Worm (Caenorhabditis elegans) whole organism, L1 larva: Measurements from ENCODE around the gene Y54F10BM.9.

Experiments
- alr-1 ChIP-seq: fragments of 200-800 bp; sonication (Bioruptor generic); optimal IDR thresholded peaks from 2 replicates; lab custom pipeline; 2018; ENCODE audit warnings: borderline replicate concordance, mild to moderate bottlenecking, missing genetic modification characterization, missing compliant biosample characterization
- dpl-1 ChIP-seq, 3 experiments: fragments of 150-350 bp in 2 of 3; sonication (generic microtip) in 1 of 3; optimal IDR thresholded peaks; 2 replicates each; lab custom pipeline; 2014 to 2017; ENCODE audit warnings: missing biosample characterization in 3 of 3, missing genetic modification characterization in 3 of 3, missing genetic modification reagents in 3 of 3
- lin-15B ChIP-seq: fragments of 150-350 bp; sonication (generic microtip); optimal IDR thresholded peaks from 3 replicates; lab custom pipeline; 2014; ENCODE audit warnings: missing biosample characterization, missing genetic modification characterization
- nhr-28 ChIP-seq: fragments of 150-350 bp; optimal IDR thresholded peaks from 2 replicates; lab custom pipeline; 2014; ENCODE audit warnings: missing biosample characterization, missing genetic modification characterization
- sptf-1 ChIP-seq: fragments of 150-350 bp; optimal IDR thresholded peaks from 2 replicates; lab custom pipeline; 2014; ENCODE audit warnings: missing biosample characterization, missing genetic modification characterization
- unc-62 ChIP-seq: fragments of 150-350 bp; optimal IDR thresholded peaks from 2 replicates; lab custom pipeline; 2014; ENCODE audit warnings: missing biosample characterization, missing genetic modification reagents, missing genetic modification characterization
- vab-15 ChIP-seq: sonication (generic microtip); optimal IDR thresholded peaks from 2 replicates; lab custom pipeline; 2017; ENCODE audit warnings: missing genotype, mild to moderate bottlenecking, missing genetic modification characterization, missing compliant biosample characterization
- ztf-4 ChIP-seq: fragments of 150-350 bp; optimal IDR thresholded peaks from 2 replicates; lab custom pipeline; 2014; ENCODE audit warnings: missing biosample characterization, missing genetic modification characterization

DNA sequence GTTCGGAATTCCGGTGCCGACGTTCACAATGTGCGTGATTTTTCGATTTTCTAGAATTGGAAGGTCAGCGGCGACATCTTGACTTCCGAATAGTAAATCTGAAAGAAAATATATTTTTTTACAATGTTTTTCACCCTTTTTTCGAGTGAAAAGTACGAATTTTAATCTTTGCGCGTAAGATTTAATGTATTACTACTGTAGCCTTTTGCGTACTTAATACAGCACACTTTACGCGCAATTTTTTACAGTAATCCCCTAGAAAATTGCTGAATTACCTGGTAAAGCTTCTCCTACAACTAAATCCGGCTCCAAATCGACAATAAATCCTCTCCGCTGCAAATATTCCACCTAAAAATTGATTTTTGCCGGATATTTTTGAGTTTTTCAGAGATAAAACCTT, 25.7 kb upstream of the Y54F10BM.9 start:
- TF ChIP-seq vab-15 (no peak), lin-15B (tag; lab: Kevin White, UChicago) (no peak), unc-62 (no peak), dpl-1 (GFP tag; optimal IDR thresholded peaks at IDR 0.05; lab: Kevin White, UChicago) (no peak), sptf-1 (tag; lab: Kevin White, UChicago) (no peak), ztf-4 (tag; lab: Kevin White, UChicago) (no peak), alr-1 (tag; lab: Kevin White, UChicago) (no peak), nhr-28 (tag; lab: Kevin White, UChicago) (no peak)
